Fruit fly (Drosophila melanogaster) whole organism, embryonic: ENCODE results near the gene CG33939.

Source experiments
- Abd-B ChIP-seq: fragments of 200-800 bp; sonication (Bioruptor generic); optimal IDR thresholded peaks from 2 replicates; lab custom pipeline; 2018; ENCODE audit warnings: missing biosample characterization, mild to moderate bottlenecking, missing genetic modification characterization, moderate library complexity
- BEAF-32 ChIP-seq: fragments of 200-800 bp; sonication (Bioruptor generic); optimal IDR thresholded peaks from 3 replicates; lab custom pipeline; 2017; ENCODE audit warnings: missing biosample characterization, missing genetic modification characterization, mild to moderate bottlenecking, moderate library complexity, missing genetic modification reagents
- CG10267 ChIP-seq: fragments of 200-800 bp; sonication (Bioruptor generic); optimal IDR thresholded peaks from 2 replicates; lab custom pipeline; 2018; ENCODE audit warnings: missing biosample characterization, mild to moderate bottlenecking, missing genetic modification characterization, moderate library complexity
- CG1603 ChIP-seq: fragments of 200-800 bp; sonication (Bioruptor generic); optimal IDR thresholded peaks from 2 replicates; lab custom pipeline; 2019; ENCODE audit warnings: missing biosample characterization, mild to moderate bottlenecking, missing genetic modification characterization, moderate library complexity
- CG16813 ChIP-seq: fragments of 200-800 bp; sonication (Bioruptor generic); IDR thresholded peaks from 3 replicates; pipeline ENCODE4 v1.3.6; 2022; ENCODE audit warnings: missing biosample characterization, missing genetic modification characterization; ENCODE audit not compliant: partially characterized antibody
- CG18011 ChIP-seq: fragments of 200-800 bp; sonication (Bioruptor generic); optimal IDR thresholded peaks from 2 replicates; lab custom pipeline; 2017; ENCODE audit warnings: missing biosample characterization, missing genetic modification characterization, mild to moderate bottlenecking, moderate library complexity, missing genotype
- CG2116 ChIP-seq: fragments of 200-800 bp; sonication (Bioruptor generic); optimal IDR thresholded peaks from 3 replicates; lab custom pipeline; 2018; ENCODE audit warnings: missing biosample characterization, mild to moderate bottlenecking, missing genetic modification characterization
- CG2199 ChIP-seq: fragments of 200-800 bp; sonication (Bioruptor generic); IDR thresholded peaks from 3 replicates; pipeline ENCODE4 v1.3.6; 2022; ENCODE audit warnings: missing biosample characterization, missing genetic modification characterization
- CG2712 ChIP-seq: fragments of 200-800 bp; optimal IDR thresholded peaks from 3 replicates; lab custom pipeline; 2019; ENCODE audit warnings: missing biosample characterization, mild to moderate bottlenecking, missing genetic modification characterization, moderate library complexity
- CG42726 ChIP-seq: fragments of 200-800 bp; sonication (Bioruptor generic); IDR thresholded peaks from 2 replicates; pipeline ENCODE4 v1.3.6; 2022; ENCODE audit warnings: missing biosample characterization, missing genetic modification characterization; ENCODE audit not compliant: partially characterized antibody
- CG4617 ChIP-seq: fragments of 200-800 bp; sonication (Bioruptor generic); optimal IDR thresholded peaks from 3 replicates; lab custom pipeline; 2016; ENCODE audit warnings: missing biosample characterization, missing genetic modification characterization, borderline replicate concordance
- CG6272 ChIP-seq: fragments of 200-800 bp; sonication (Bioruptor generic); IDR thresholded peaks from 2 replicates; pipeline ENCODE4 v1.3.6; 2022; ENCODE audit warnings: missing biosample characterization, missing genetic modification characterization
- CG7987 ChIP-seq: fragments of 200-800 bp; sonication (Bioruptor generic); optimal IDR thresholded peaks from 2 replicates; lab custom pipeline; 2018; ENCODE audit warnings: missing biosample characterization, mild to moderate bottlenecking, missing genetic modification characterization, moderate library complexity
- CG9876 ChIP-seq: fragments of 200-800 bp; sonication (Bioruptor generic); optimal IDR thresholded peaks from 2 replicates; lab custom pipeline; 2016; ENCODE audit warnings: missing biosample characterization, missing genetic modification characterization
- CTCF ChIP-seq: fragments of 200-800 bp; sonication (Bioruptor generic); optimal IDR thresholded peaks from 2 replicates; lab custom pipeline; 2017; ENCODE audit warnings: missing biosample characterization, mild to moderate bottlenecking, missing genetic modification characterization, moderate library complexity
- Chrac-16 ChIP-seq: fragments of 200-800 bp; sonication (Bioruptor generic); optimal IDR thresholded peaks from 3 replicates; lab custom pipeline; 2016; ENCODE audit warnings: missing biosample characterization, missing genetic modification characterization
- CoRest ChIP-seq: fragments of 200-800 bp; sonication (Bioruptor generic); optimal IDR thresholded peaks from 3 replicates; lab custom pipeline; 2018; ENCODE audit warnings: missing biosample characterization, mild to moderate bottlenecking, missing genetic modification characterization, moderate library complexity
- Dad ChIP-seq: fragments of 200-800 bp; sonication (Bioruptor generic); optimal IDR thresholded peaks from 3 replicates; lab custom pipeline; 2016; ENCODE audit warnings: missing biosample characterization, missing genetic modification characterization
- Doc2 ChIP-seq: fragments of 200-800 bp; sonication (Bioruptor generic); IDR thresholded peaks from 2 replicates; pipeline ENCODE4 v1.3.6; 2022; ENCODE audit warnings: missing biosample characterization, missing genetic modification characterization
- E2f1 ChIP-seq: fragments of 200-800 bp; sonication (Bioruptor generic); IDR thresholded peaks from 2 replicates; pipeline ENCODE4 v1.3.6; 2022; ENCODE audit warnings: missing biosample characterization, missing genetic modification characterization
- Ets97D ChIP-seq: fragments of 200-800 bp; sonication (Bioruptor generic); optimal IDR thresholded peaks from 3 replicates; lab custom pipeline; 2016; ENCODE audit warnings: missing biosample characterization, missing genetic modification characterization
- Lhr ChIP-seq: fragments of 200-800 bp; sonication (Bioruptor generic); optimal IDR thresholded peaks from 3 replicates; lab custom pipeline; 2017; ENCODE audit warnings: mild to moderate bottlenecking, missing biosample characterization, missing genetic modification reagents, missing genetic modification characterization
- Mad ChIP-seq: fragments of 200-800 bp; sonication (Bioruptor generic); optimal IDR thresholded peaks from 2 replicates; lab custom pipeline; 2016; ENCODE audit warnings: missing biosample characterization, missing genetic modification characterization
- Med ChIP-seq: fragments of 200-800 bp; sonication (Bioruptor generic); peaks from one replicate; lab custom pipeline; 2016; ENCODE audit warnings: missing biosample characterization, missing genetic modification characterization, mild to moderate bottlenecking, inconsistent platforms, moderate library complexity
- Meics ChIP-seq: fragments of 200-800 bp; sonication (Bioruptor generic); optimal IDR thresholded peaks from 2 replicates; lab custom pipeline; 2017; ENCODE audit warnings: missing biosample characterization, mild to moderate bottlenecking, missing genetic modification characterization
- Myb ChIP-seq: fragments of 200-800 bp; sonication (Bioruptor generic); optimal IDR thresholded peaks from 2 replicates; lab custom pipeline; 2016; ENCODE audit warnings: missing biosample characterization, missing genetic modification characterization
- NFAT ChIP-seq: fragments of 200-800 bp; sonication (Bioruptor generic); IDR thresholded peaks from 2 replicates; pipeline ENCODE4 v1.3.6; 2022; ENCODE audit warnings: missing biosample characterization, missing genetic modification characterization
- NK7.1 ChIP-seq: fragments of 200-800 bp; sonication (Bioruptor generic); optimal IDR thresholded peaks from 3 replicates; lab custom pipeline; 2016; ENCODE audit warnings: missing biosample characterization, missing genetic modification characterization
- Sin3A ChIP-seq: fragments of >200 bp; optimal IDR thresholded peaks from 2 replicates; lab custom pipeline; 2018
- Tbp ChIP-seq: fragments of >200 bp; optimal IDR thresholded peaks from 2 replicates; lab custom pipeline; 2018; ENCODE audit warnings: missing biosample characterization, missing genetic modification characterization
- YL-1 ChIP-seq: fragments of 200-800 bp; sonication (Bioruptor generic); optimal IDR thresholded peaks from 3 replicates; lab custom pipeline; 2017; ENCODE audit warnings: missing biosample characterization, mild to moderate bottlenecking, missing genetic modification characterization
- ase ChIP-seq: fragments of 200-800 bp; sonication (Bioruptor generic); IDR thresholded peaks from 3 replicates; pipeline ENCODE4 v1.3.6; 2022; ENCODE audit warnings: missing biosample characterization, missing genetic modification characterization
- ato ChIP-seq: fragments of 200-800 bp; sonication (Bioruptor generic); IDR thresholded peaks from 2 replicates; pipeline ENCODE4 v1.3.6; 2022; ENCODE audit warnings: missing biosample characterization, missing genetic modification characterization; ENCODE audit not compliant: partially characterized antibody
- disco-r ChIP-seq: fragments of 200-800 bp; sonication (Bioruptor generic); optimal IDR thresholded peaks from 2 replicates; lab custom pipeline; 2016; ENCODE audit warnings: missing biosample characterization, missing genetic modification characterization
- dpn ChIP-seq, 2 experiments: fragments of 200-800 bp; sonication (Bioruptor generic); optimal IDR thresholded peaks; 3 replicates each; lab custom pipeline; 2016; ENCODE audit warnings: missing biosample characterization in 2 of 2, missing genetic modification characterization in 2 of 2
- ewg ChIP-seq: fragments of 200-800 bp; sonication (Bioruptor generic); optimal IDR thresholded peaks from 3 replicates; lab custom pipeline; 2017; ENCODE audit warnings: mild to moderate bottlenecking, missing biosample characterization, missing genetic modification reagents, missing genetic modification characterization
- exex ChIP-seq: fragments of 200-800 bp; sonication (Bioruptor generic); optimal IDR thresholded peaks from 4 replicates; lab custom pipeline; 2018; ENCODE audit warnings: missing biosample characterization, mild to moderate bottlenecking, missing genetic modification characterization, moderate library complexity
- fd3F ChIP-seq: fragments of 200-800 bp; sonication (Bioruptor generic); optimal IDR thresholded peaks from 2 replicates; lab custom pipeline; 2018; ENCODE audit warnings: missing biosample characterization, mild to moderate bottlenecking, missing genetic modification characterization, moderate library complexity
- gsb-n ChIP-seq: fragments of 200-800 bp; sonication (Bioruptor generic); optimal IDR thresholded peaks from 3 replicates; lab custom pipeline; 2018; ENCODE audit warnings: missing biosample characterization, mild to moderate bottlenecking, missing genetic modification characterization
- inv ChIP-seq: fragments of 200-800 bp; sonication (Bioruptor generic); IDR thresholded peaks from 2 replicates; pipeline ENCODE4 v1.3.6; 2022; ENCODE audit warnings: missing biosample characterization, missing genetic modification characterization; ENCODE audit not compliant: partially characterized antibody
- jumu ChIP-seq: fragments of 200-800 bp; sonication (Bioruptor generic); optimal IDR thresholded peaks from 3 replicates; lab custom pipeline; 2016; ENCODE audit warnings: missing biosample characterization, missing genetic modification characterization
- knrl ChIP-seq: fragments of 200-800 bp; sonication (Bioruptor generic); IDR thresholded peaks from 3 replicates; pipeline ENCODE4 v1.3.6; 2022; ENCODE audit warnings: missing biosample characterization, missing genetic modification characterization; ENCODE audit not compliant: partially characterized antibody
- nerfin-1 ChIP-seq: fragments of 200-800 bp; sonication (Bioruptor generic); optimal IDR thresholded peaks from 3 replicates; lab custom pipeline; 2019; ENCODE audit warnings: missing biosample characterization, mild to moderate bottlenecking, missing genetic modification characterization, moderate library complexity
- pb ChIP-seq: fragments of 200-800 bp; sonication (Bioruptor generic); optimal IDR thresholded peaks from 3 replicates; lab custom pipeline; 2016; ENCODE audit warnings: missing biosample characterization, missing genetic modification characterization
- pzg ChIP-seq: fragments of 200-800 bp; sonication (Bioruptor generic); optimal IDR thresholded peaks from 3 replicates; lab custom pipeline; 2018; ENCODE audit warnings: missing biosample characterization, mild to moderate bottlenecking, missing genetic modification characterization, moderate library complexity
- rib ChIP-seq: fragments of 200-800 bp; sonication (Bioruptor generic); IDR thresholded peaks from 2 replicates; pipeline ENCODE4 v1.3.6; 2022; ENCODE audit warnings: missing biosample characterization, missing genetic modification characterization
- row ChIP-seq: fragments of 200-800 bp; sonication (Bioruptor generic); IDR thresholded peaks from 3 replicates; pipeline ENCODE4 v1.3.6; 2022; ENCODE audit warnings: missing biosample characterization, missing genetic modification characterization
- sens ChIP-seq: fragments of 200-800 bp; sonication (Bioruptor generic); peaks from one replicate; lab custom pipeline; 2016; ENCODE audit warnings: missing biosample characterization, missing genetic modification characterization
- sens-2 ChIP-seq: fragments of 200-800 bp; sonication (Bioruptor generic); IDR thresholded peaks from 2 replicates; pipeline ENCODE4 v1.3.6; 2022; ENCODE audit warnings: missing biosample characterization, missing genetic modification characterization
- tin ChIP-seq: fragments of 200-800 bp; sonication (Bioruptor generic); optimal IDR thresholded peaks from 3 replicates; lab custom pipeline; 2016; ENCODE audit warnings: missing biosample characterization, missing genetic modification characterization
- unc-4 ChIP-seq: fragments of 200-800 bp; sonication (Bioruptor generic); IDR thresholded peaks from 2 replicates; pipeline ENCODE4 v1.3.6; 2022; ENCODE audit warnings: missing biosample characterization, missing genetic modification characterization; ENCODE audit not compliant: partially characterized antibody

The CG33939 gene

DNA sequence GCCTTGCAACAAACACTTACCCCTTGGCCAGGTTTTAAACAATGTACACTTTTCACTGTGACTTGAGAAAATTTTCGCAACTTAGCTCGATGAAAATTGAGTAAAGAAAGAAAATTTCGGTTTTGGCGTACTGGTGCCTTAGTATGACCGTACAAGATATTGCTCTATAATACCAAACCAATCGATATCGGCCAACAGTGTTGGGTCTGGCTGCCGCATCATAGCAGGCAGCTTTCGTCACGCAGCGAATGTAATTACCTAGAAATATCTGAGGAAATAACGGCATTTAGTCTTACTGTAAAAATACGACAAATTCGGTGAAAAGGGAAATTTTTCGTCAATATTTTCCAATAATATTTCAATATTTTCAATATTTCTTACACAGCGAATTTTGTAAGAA is 33.3 kb upstream of the CG33939 start, which contains the start of gene Ulp1 (continued):
- TF ChIP-seq nerfin-1 (tag; lab: Kevin White, UChicago) (peak; percentile 23), CG4617 (GFP tag; lab: Kevin White, UChicago) (peak; percentile 83), CoRest (tag; lab: Kevin White, UChicago) (peak; percentile 48), BEAF-32 (GFP tag; lab: Kevin White, UChicago) (peak; percentile 64), NK7.1 (GFP tag; lab: Kevin White, UChicago) (no peak), Meics (GFP tag; lab: Kevin White, UChicago) (peak; percentile 9), CG7987 (GFP tag; lab: Kevin White, UChicago) (peak; percentile 2), ase (GFP tag; lab: Robert Waterston, UW) (no peak), tin (GFP tag; lab: Kevin White, UChicago) (peak; percentile 20), fd3F (no peak), Doc2 (GFP tag; lab: Robert Waterston, UW) (no peak), CG2116 (peak; percentile 65), CTCF (peak; percentile 84), pzg (GFP tag; lab: Kevin White, UChicago) (peak; percentile 91), inv (GFP tag; lab: Robert Waterston, UW) (peak; percentile 9; the same call in 1 of the 2 replicates), jumu (GFP tag; lab: Kevin White, UChicago) (peak; percentile 32), dpn (GFP tag; optimal IDR thresholded peaks at IDR 0.05; lab: Kevin White, UChicago) (peak in 1 of 2 experiments; percentile 42), sens-2 (GFP tag; lab: Robert Waterston, UW) (no peak), Lhr (GFP tag; lab: Kevin White, UChicago) (peak; percentile 60), NFAT (no peak), unc-4 (GFP tag; lab: Robert Waterston, UW) (no peak), YL-1 (GFP tag; lab: Kevin White, UChicago) (peak; percentile 62), CG18011 (GFP tag; lab: Kevin White, UChicago) (peak; percentile 98), Myb (GFP tag; lab: Kevin White, UChicago) (peak; percentile 92), E2f1 (GFP tag; lab: Robert Waterston, UW) (no peak), Med (GFP tag; lab: Kevin White, UChicago) (peak; percentile 87), CG10267 (tag; lab: Kevin White, UChicago) (peak; percentile 85), ewg (GFP tag; lab: Kevin White, UChicago) (peak; percentile 43), sens (peak; percentile 71), knrl (peak; percentile 54; the same call in 2 of the 3 replicates), Chrac-16 (peak; percentile 8), CG9876 (peak; percentile 4), Tbp (GFP tag; lab: Kevin White, UChicago) (no peak), Abd-B (GFP tag; lab: Kevin White, UChicago) (peak; percentile 89), CG2712 (tag; lab: Kevin White, UChicago) (peak; percentile 41), CG1603 (tag; lab: Kevin White, UChicago) (peak; percentile 78), CG6272 (GFP tag; lab: Robert Waterston, UW) (no peak), exex (tag; lab: Kevin White, UChicago) (peak; percentile 55), rib (no peak; the same call in 1 of the 2 replicates), Sin3A (lab: Kevin White, UChicago) (peak; percentile 31), CG2199 (GFP tag; lab: Robert Waterston, UW) (0 out of 3 replicates have a peak, but pooled peaks have one; percentile 9), CG16813 (GFP tag; lab: Robert Waterston, UW) (peak; percentile 30; the same call in 1 of the 3 replicates), pb (GFP tag; lab: Kevin White, UChicago) (peak; percentile 12), gsb-n (no peak), Ets97D (GFP tag; lab: Kevin White, UChicago) (peak; percentile 80), CG42726 (peak; percentile 63; the same call in 1 of the 2 replicates), row (GFP tag; lab: Robert Waterston, UW) (peak; percentile 59; the same call in 2 of the 3 replicates), disco-r (GFP tag; lab: Kevin White, UChicago) (no peak), ato (GFP tag; lab: Robert Waterston, UW) (0 out of 2 replicates have a peak, but pooled peaks have one; percentile 38), Dad (GFP tag; lab: Kevin White, UChicago) (no peak), Mad (GFP tag; lab: Kevin White, UChicago) (peak; percentile 21)
